Worm (Caenorhabditis elegans) whole organism, late embryonic: ENCODE measurements around the gene acc-2.

ENCODE experiments used
- C08G9.2 ChIP-seq: sonication (generic microtip); optimal IDR thresholded peaks from 2 replicates; lab custom pipeline; 2016; ENCODE audit warnings: mild to moderate bottlenecking, missing genetic modification characterization, moderate library complexity, missing compliant biosample characterization
- C38D4.7 ChIP-seq: fragments of 200-800 bp; sonication (Bioruptor generic); optimal IDR thresholded peaks from 2 replicates; lab custom pipeline; 2018; ENCODE audit warnings: mild to moderate bottlenecking, missing genetic modification characterization, moderate library complexity, missing compliant biosample characterization
- T23F11.4 ChIP-seq: fragments of 200-800 bp; sonication (Bioruptor generic); optimal IDR thresholded peaks from 2 replicates; lab custom pipeline; 2018; ENCODE audit warnings: mild to moderate bottlenecking, missing genetic modification characterization, missing compliant biosample characterization
- Y22D7AL.16 ChIP-seq: sonication (generic microtip); optimal IDR thresholded peaks from 2 replicates; lab custom pipeline; 2016; ENCODE audit warnings: missing genetic modification characterization, missing compliant biosample characterization
- ama-1 ChIP-seq: fragments of 150-350 bp; optimal IDR thresholded peaks from 2 replicates; lab custom pipeline; 2014
- ceh-14 ChIP-seq: sonication (generic microtip); optimal IDR thresholded peaks from 2 replicates; lab custom pipeline; 2016; ENCODE audit warnings: missing genotype, missing genetic modification characterization, missing compliant biosample characterization
- ceh-19 ChIP-seq: fragments of 200-800 bp; sonication (Bioruptor generic); optimal IDR thresholded peaks from 2 replicates; lab custom pipeline; 2018; ENCODE audit warnings: mild to moderate bottlenecking, missing genetic modification characterization, missing compliant biosample characterization
- ceh-2 ChIP-seq: sonication (generic microtip); optimal IDR thresholded peaks from 2 replicates; lab custom pipeline; 2016; ENCODE audit warnings: missing genotype, missing genetic modification characterization, missing compliant biosample characterization
- ceh-22 ChIP-seq: sonication (generic microtip); optimal IDR thresholded peaks from 2 replicates; lab custom pipeline; 2017; ENCODE audit warnings: missing biosample characterization, missing genetic modification characterization
- ceh-24 ChIP-seq: sonication (generic microtip); optimal IDR thresholded peaks from 2 replicates; lab custom pipeline; 2016; ENCODE audit warnings: mild to moderate bottlenecking, missing genetic modification characterization, missing compliant biosample characterization
- ceh-30 ChIP-seq: fragments of 150-350 bp; optimal IDR thresholded peaks from 2 replicates; lab custom pipeline; 2014; ENCODE audit warnings: missing biosample characterization, missing genetic modification characterization
- ceh-31 ChIP-seq: sonication (generic microtip); optimal IDR thresholded peaks from 2 replicates; lab custom pipeline; 2016; ENCODE audit warnings: missing genetic modification characterization, missing compliant biosample characterization
- ceh-45 ChIP-seq: fragments of 200-800 bp; sonication (Bioruptor generic); IDR thresholded peaks from 2 replicates; pipeline ENCODE4 v1.3.6; 2022; ENCODE audit warnings: missing genetic modification reagents, missing genetic modification characterization, missing compliant biosample characterization
- ceh-48 ChIP-seq: sonication (generic microtip); optimal IDR thresholded peaks from 2 replicates; lab custom pipeline; 2016; ENCODE audit warnings: missing genetic modification characterization, inconsistent platforms, missing compliant biosample characterization
- ceh-6 ChIP-seq: fragments of 200-800 bp; sonication (Bioruptor generic); optimal IDR thresholded peaks from 2 replicates; lab custom pipeline; 2018; ENCODE audit warnings: mild to moderate bottlenecking, missing genetic modification characterization, missing compliant biosample characterization
- che-1 ChIP-seq: sonication (generic microtip); optimal IDR thresholded peaks from 2 replicates; lab custom pipeline; 2016; ENCODE audit warnings: mild to moderate bottlenecking, missing genetic modification characterization, missing compliant biosample characterization
- dmd-4 ChIP-seq: sonication (generic microtip); optimal IDR thresholded peaks from 2 replicates; lab custom pipeline; 2016; ENCODE audit warnings: borderline replicate concordance, missing genetic modification characterization, missing compliant biosample characterization
- elt-2 ChIP-seq: sonication (generic microtip); optimal IDR thresholded peaks from 2 replicates; lab custom pipeline; 2016; ENCODE audit warnings: missing genetic modification reagents, missing genetic modification characterization, missing compliant biosample characterization
- ets-4 ChIP-seq: sonication (generic microtip); optimal IDR thresholded peaks from 2 replicates; lab custom pipeline; 2016; ENCODE audit warnings: missing genetic modification characterization, missing compliant biosample characterization
- eyg-1 ChIP-seq: sonication (generic microtip); optimal IDR thresholded peaks from 2 replicates; lab custom pipeline; 2016; ENCODE audit warnings: missing genotype, missing genetic modification characterization, missing compliant biosample characterization
- fkh-10 ChIP-seq: fragments of 150-350 bp; optimal IDR thresholded peaks from 2 replicates; lab custom pipeline; 2014; ENCODE audit warnings: missing biosample characterization, missing genetic modification reagents, missing genetic modification characterization
- hlh-13 ChIP-seq: fragments of 200-800 bp; sonication (Bioruptor generic); optimal IDR thresholded peaks from 2 replicates; lab custom pipeline; 2018; ENCODE audit warnings: mild to moderate bottlenecking, missing genetic modification characterization, missing compliant biosample characterization
- lim-6 ChIP-seq: sonication (generic microtip); optimal IDR thresholded peaks from 2 replicates; lab custom pipeline; 2016; ENCODE audit warnings: missing genetic modification characterization, missing compliant biosample characterization
- lin-11 ChIP-seq: fragments of 200-800 bp; sonication (Bioruptor generic); optimal IDR thresholded peaks from 2 replicates; lab custom pipeline; 2018; ENCODE audit warnings: mild to moderate bottlenecking, missing genetic modification characterization, missing compliant biosample characterization
- mec-3 ChIP-seq: sonication (generic microtip); optimal IDR thresholded peaks from 2 replicates; lab custom pipeline; 2016; ENCODE audit warnings: borderline replicate concordance, missing genetic modification characterization, missing compliant biosample characterization
- nfya-1 ChIP-seq: sonication (generic microtip); optimal IDR thresholded peaks from 2 replicates; lab custom pipeline; 2017; ENCODE audit warnings: missing genetic modification characterization, mild to moderate bottlenecking, missing compliant biosample characterization, antibody characterized with exemption, moderate library complexity
- nhr-11 ChIP-seq: fragments of 150-350 bp; optimal IDR thresholded peaks from 2 replicates; lab custom pipeline; 2014; ENCODE audit warnings: missing biosample characterization, missing genetic modification characterization
- nhr-232 ChIP-seq: sonication (generic microtip); optimal IDR thresholded peaks from 2 replicates; lab custom pipeline; 2016; ENCODE audit warnings: missing genetic modification characterization, missing compliant biosample characterization
- npax-4 ChIP-seq: sonication (generic microtip); optimal IDR thresholded peaks from 2 replicates; lab custom pipeline; 2016; ENCODE audit warnings: missing genetic modification characterization, missing compliant biosample characterization
- odd-2 ChIP-seq: sonication (generic microtip); optimal IDR thresholded peaks from 2 replicates; lab custom pipeline; 2017; ENCODE audit warnings: antibody characterized with exemption, mild to moderate bottlenecking, missing genetic modification characterization, missing compliant biosample characterization
- pag-3 ChIP-seq: sonication (generic microtip); optimal IDR thresholded peaks from 2 replicates; lab custom pipeline; 2016; ENCODE audit warnings: missing compliant biosample characterization, missing genetic modification characterization, borderline replicate concordance
- pat-9 ChIP-seq: fragments of 200-800 bp; sonication (Bioruptor generic); optimal IDR thresholded peaks from 2 replicates; lab custom pipeline; 2018; ENCODE audit warnings: mild to moderate bottlenecking, missing genetic modification characterization, moderate library complexity, missing compliant biosample characterization
- pha-4 ChIP-seq: fragments of 150-350 bp; optimal IDR thresholded peaks from 2 replicates; lab custom pipeline; 2018; ENCODE audit warnings: missing biosample characterization, missing genetic modification reagents, missing genetic modification characterization
- pqm-1 ChIP-seq: sonication (generic microtip); optimal IDR thresholded peaks from 2 replicates; lab custom pipeline; 2016; ENCODE audit warnings: missing genetic modification characterization, missing compliant biosample characterization
- pros-1 ChIP-seq: fragments of 150-350 bp; optimal IDR thresholded peaks from 2 replicates; lab custom pipeline; 2014; ENCODE audit warnings: missing biosample characterization, missing genetic modification reagents, missing genetic modification characterization
- sdc-2 ChIP-seq: sonication (generic microtip); optimal IDR thresholded peaks from 2 replicates; lab custom pipeline; 2016; ENCODE audit warnings: missing genotype, missing genetic modification characterization, missing compliant biosample characterization
- sox-2 ChIP-seq: fragments of 200-800 bp; sonication (Bioruptor generic); IDR thresholded peaks from 2 replicates; pipeline ENCODE4 v1.3.6; 2022; ENCODE audit warnings: missing genetic modification reagents, missing genetic modification characterization, missing compliant biosample characterization
- sox-4 ChIP-seq: sonication (generic microtip); optimal IDR thresholded peaks from 2 replicates; lab custom pipeline; 2017; ENCODE audit warnings: mild to moderate bottlenecking, missing genetic modification characterization, inconsistent platforms, missing compliant biosample characterization
- tbx-2 ChIP-seq: sonication (generic microtip); optimal IDR thresholded peaks from 2 replicates; lab custom pipeline; 2016; ENCODE audit warnings: missing genetic modification characterization, missing compliant biosample characterization
- ttx-3 ChIP-seq: sonication (generic microtip); optimal IDR thresholded peaks from 2 replicates; lab custom pipeline; 2016; ENCODE audit warnings: missing genetic modification reagents, missing genetic modification characterization, missing compliant biosample characterization
- unc-3 ChIP-seq, 2 experiments: fragments of 200-800 bp in 1 of 2; sonication (Bioruptor generic) in 1 of 2; sonication (generic microtip) in 1 of 2; conservative IDR thresholded peaks in 1 of 2; optimal IDR thresholded peaks in 1 of 2; 2 replicates each; pipeline versions ENCODE4 v1.3.6 to Lab custom; 2016 to 2022; ENCODE audit warnings: missing compliant biosample characterization in 2 of 2, missing genetic modification characterization in 2 of 2, missing genetic modification reagents in 1 of 2
- unc-55 ChIP-seq: sonication (generic microtip); optimal IDR thresholded peaks from 2 replicates; lab custom pipeline; 2017; ENCODE audit warnings: missing biosample characterization, missing genetic modification reagents, missing genetic modification characterization
- unc-86 ChIP-seq: sonication (generic microtip); optimal IDR thresholded peaks from 2 replicates; lab custom pipeline; 2016; ENCODE audit warnings: missing genetic modification characterization, missing compliant biosample characterization
- ztf-16 ChIP-seq: sonication (generic microtip); optimal IDR thresholded peaks from 2 replicates; lab custom pipeline; 2017; ENCODE audit warnings: missing genetic modification characterization, missing compliant biosample characterization

Gene acc-2

ce11 chrIV:9007947-9008346, 8.6 kb upstream of the acc-2 start (continued):
- TF ChIP-seq ets-4 (tag; lab: Kevin White, UChicago) (no peak), ceh-30 (no peak)

- TF ChIP-seq fkh-10 (GFP tag; lab: Kevin White, UChicago) (no peak), ztf-16 (tag; lab: Kevin White, UChicago) (no peak), C38D4.7 (GFP tag; lab: Kevin White, UChicago) (no peak), npax-4 (tag; lab: Kevin White, UChicago) (no peak), eyg-1 (no peak), ceh-19 (GFP tag; lab: Kevin White, UChicago) (no peak), sdc-2 (tag; lab: Kevin White, UChicago) (no peak), pha-4 (tag; lab: Kevin White, UChicago) (no peak), Y22D7AL.16 (tag; lab: Kevin White, UChicago) (no peak), ceh-31 (no peak), sox-2 (no peak), ceh-2 (tag; lab: Kevin White, UChicago) (no peak), ceh-24 (tag; lab: Kevin White, UChicago) (no peak), sox-4 (tag; lab: Kevin White, UChicago) (no peak), unc-3 (GFP tag; conservative IDR thresholded peaks at IDR 0.05; lab: Robert Waterston, UW) (no peak), unc-3 (tag; optimal IDR thresholded peaks at IDR 0.05; lab: Kevin White, UChicago) (no peak)
Measured at ce11 chrIV:9010257-9010656, 6.3 kb upstream of the acc-2 start, which contains the start of gene C53D6.11. TSS of gene C53D6.11 (plus strand) at chrIV:9010584.

- TF ChIP-seq nhr-232 (tag; lab: Kevin White, UChicago) (no peak), ceh-45 (no peak), ceh-48 (tag; lab: Kevin White, UChicago) (no peak), unc-86 (tag; lab: Kevin White, UChicago) (no peak), lim-6 (no peak), odd-2 (no peak), ttx-3 (tag; lab: Kevin White, UChicago) (no peak), elt-2 (no peak), che-1 (tag; lab: Kevin White, UChicago) (no peak), hlh-13 (GFP tag; lab: Kevin White, UChicago) (no peak), dmd-4 (tag; lab: Kevin White, UChicago) (no peak), unc-55 (GFP tag; lab: Kevin White, UChicago) (no peak), mec-3 (tag; lab: Kevin White, UChicago) (no peak), ceh-31 (no peak), Y22D7AL.16 (tag; lab: Kevin White, UChicago) (no peak), nhr-11 (tag; lab: Kevin White, UChicago) (no peak)
Measured at ce11 chrIV:9020840-9021239, 4.3 kb downstream of the acc-2 start, which contains the start of gene C53D6.4. TSS of gene C53D6.4 (minus strand) at chrIV:9020940.

DNA sequence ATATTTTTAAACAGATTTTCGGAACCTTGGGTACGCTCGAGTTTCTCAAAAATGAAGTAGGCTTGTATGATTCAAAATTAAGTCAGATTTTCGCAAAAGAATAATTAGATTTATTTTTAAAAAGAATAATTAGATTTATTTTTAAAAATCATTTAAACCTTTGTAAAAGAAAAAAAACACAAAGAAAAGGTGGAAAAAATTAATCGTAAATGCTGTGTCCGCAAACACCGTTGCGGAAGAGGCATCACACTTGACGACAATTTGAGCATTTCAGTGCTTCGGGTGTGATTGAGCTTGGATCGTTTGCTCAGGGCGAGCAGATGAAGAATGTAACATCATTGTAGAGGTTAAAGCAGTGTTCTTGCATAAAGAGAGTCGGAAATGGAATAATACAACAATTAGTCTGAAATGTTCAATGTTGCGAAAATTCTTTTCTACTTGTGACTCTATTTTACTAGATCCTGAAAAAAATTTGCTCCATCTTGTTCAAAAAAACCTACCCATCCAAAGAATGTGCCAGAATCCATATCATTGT, 4.7 kb downstream of the acc-2 start:
- TF ChIP-seq mec-3 (tag; lab: Kevin White, UChicago) (no peak), C08G9.2 (tag; lab: Kevin White, UChicago) (no peak), sox-4 (tag; lab: Kevin White, UChicago) (no peak)
- TF ChIP-seq, all 69 proteins: peak for 0

ce11 chrIV:9032550-9032949, 16.0 kb downstream of the acc-2 start, which contains the start of gene C53D6.6:
TSS of gene C53D6.6 (minus strand) at chrIV:9032667.
- TF ChIP-seq pqm-1, result no peak
- TF ChIP-seq T23F11.4, result no peak
- no peak for TF ChIP-seq dmd-4 (tag; lab: Kevin White, UChicago)
- peak; percentile 38 for TF ChIP-seq nfya-1 (tag; lab: Kevin White, UChicago)
- TF ChIP-seq pha-4 (tag; lab: Kevin White, UChicago), result no peak
- TF ChIP-seq sdc-2 (tag; lab: Kevin White, UChicago), result no peak
- peak; percentile 46 for TF ChIP-seq unc-55 (GFP tag; lab: Kevin White, UChicago)
- no peak for TF ChIP-seq lin-11 (tag; lab: Kevin White, UChicago)
- no peak for TF ChIP-seq ceh-6
- no peak for TF ChIP-seq ceh-22 (tag; lab: Kevin White, UChicago)
- no peak for TF ChIP-seq pat-9 (tag; lab: Kevin White, UChicago)
- TF ChIP-seq Y22D7AL.16 (tag; lab: Kevin White, UChicago), result no peak
- TF ChIP-seq pros-1, result no peak
- no peak for TF ChIP-seq mec-3 (tag; lab: Kevin White, UChicago)
- peak; percentile 39 for TF ChIP-seq tbx-2 (tag; lab: Kevin White, UChicago)
- no peak for TF ChIP-seq ceh-14 (tag; lab: Kevin White, UChicago)
- no peak for TF ChIP-seq pag-3 (tag; lab: Kevin White, UChicago)
- no peak for TF ChIP-seq ceh-30
- no peak for TF ChIP-seq nhr-232 (tag; lab: Kevin White, UChicago)
- TF ChIP-seq ama-1 (lab: Kevin White, UChicago), result no peak
